Fruit fly (Drosophila melanogaster) whole organism, embryonic: ENCODE data around the gene sun.

ENCODE experiments used
- ATbp ChIP-seq: fragments of 200-800 bp; sonication (Bioruptor generic); optimal IDR thresholded peaks from 2 replicates; lab custom pipeline; 2017; ENCODE audit warnings: missing biosample characterization, mild to moderate bottlenecking, missing genetic modification characterization, missing genetic modification reagents
- BEAF-32 ChIP-seq: fragments of 200-800 bp; sonication (Bioruptor generic); optimal IDR thresholded peaks from 3 replicates; lab custom pipeline; 2017; ENCODE audit warnings: missing biosample characterization, missing genetic modification characterization, mild to moderate bottlenecking, moderate library complexity, missing genetic modification reagents
- Bdp1 ChIP-seq: fragments of 200-800 bp; sonication (Bioruptor generic); optimal IDR thresholded peaks from 3 replicates; lab custom pipeline; 2016; ENCODE audit warnings: missing biosample characterization, missing genetic modification characterization
- CG10209 ChIP-seq: fragments of 200-800 bp; sonication (Bioruptor generic); optimal IDR thresholded peaks from 3 replicates; lab custom pipeline; 2017; ENCODE audit warnings: missing biosample characterization, mild to moderate bottlenecking, missing genetic modification characterization, missing genetic modification reagents
- CG1024 ChIP-seq: fragments of 200-800 bp; sonication (Bioruptor generic); IDR thresholded peaks from 2 replicates; pipeline ENCODE4 v1.3.6; 2022; ENCODE audit warnings: missing biosample characterization, missing genetic modification characterization
- CG11247 ChIP-seq: fragments of 200-800 bp; sonication (Bioruptor generic); IDR thresholded peaks from 2 replicates; pipeline ENCODE4 v1.3.6; 2022; ENCODE audit warnings: missing biosample characterization, missing genetic modification characterization
- CG12942 ChIP-seq: fragments of 200-800 bp; sonication (Bioruptor generic); optimal IDR thresholded peaks from 3 replicates; lab custom pipeline; 2016; ENCODE audit warnings: missing biosample characterization, missing genetic modification characterization
- CG13624 ChIP-seq: fragments of 200-800 bp; sonication (Bioruptor generic); optimal IDR thresholded peaks from 2 replicates; lab custom pipeline; 2016; ENCODE audit warnings: missing biosample characterization, missing genetic modification characterization
- CG14965 ChIP-seq: fragments of 200-800 bp; sonication (Bioruptor generic); optimal IDR thresholded peaks from 2 replicates; lab custom pipeline; 2016; ENCODE audit warnings: missing biosample characterization, missing genetic modification characterization, borderline replicate concordance
- CG15011 ChIP-seq: fragments of 200-800 bp; sonication (Bioruptor generic); optimal IDR thresholded peaks from 3 replicates; lab custom pipeline; 2018; ENCODE audit warnings: missing biosample characterization, mild to moderate bottlenecking, missing genetic modification characterization
- CG15514 ChIP-seq: fragments of 200-800 bp; sonication (Bioruptor generic); optimal IDR thresholded peaks from 3 replicates; lab custom pipeline; 2017; ENCODE audit warnings: missing biosample characterization, missing genetic modification characterization, mild to moderate bottlenecking, moderate library complexity, missing genetic modification reagents
- CG17359 ChIP-seq: fragments of 200-800 bp; sonication (Bioruptor generic); optimal IDR thresholded peaks from 3 replicates; lab custom pipeline; 2018; ENCODE audit warnings: missing biosample characterization, mild to moderate bottlenecking, missing genetic modification characterization, moderate library complexity
- CG1792 ChIP-seq: fragments of 200-800 bp; sonication (Bioruptor generic); optimal IDR thresholded peaks from 2 replicates; lab custom pipeline; 2016; ENCODE audit warnings: missing biosample characterization, missing genetic modification characterization
- CG18619 ChIP-seq: fragments of 200-800 bp; sonication (Bioruptor generic); optimal IDR thresholded peaks from 3 replicates; lab custom pipeline; 2017; ENCODE audit warnings: missing biosample characterization, mild to moderate bottlenecking, missing genetic modification characterization
- CG2116 ChIP-seq: fragments of 200-800 bp; sonication (Bioruptor generic); optimal IDR thresholded peaks from 3 replicates; lab custom pipeline; 2018; ENCODE audit warnings: missing biosample characterization, mild to moderate bottlenecking, missing genetic modification characterization
- CG34224 ChIP-seq: fragments of 200-800 bp; sonication (Bioruptor generic); IDR thresholded peaks from 3 replicates; pipeline ENCODE4 v1.3.6; 2022; ENCODE audit warnings: missing biosample characterization, missing genetic modification characterization; ENCODE audit not compliant: partially characterized antibody
- CG34376 ChIP-seq: fragments of 200-800 bp; sonication (Bioruptor generic); optimal IDR thresholded peaks from 2 replicates; lab custom pipeline; 2018; ENCODE audit warnings: missing biosample characterization, mild to moderate bottlenecking, missing genetic modification characterization
- CG3838 ChIP-seq: fragments of 200-800 bp; sonication (Bioruptor generic); optimal IDR thresholded peaks from 3 replicates; lab custom pipeline; 2016; ENCODE audit warnings: missing biosample characterization, missing genetic modification characterization
- CG4328 ChIP-seq: fragments of 200-800 bp; sonication (Bioruptor generic); optimal IDR thresholded peaks from 3 replicates; lab custom pipeline; 2017; ENCODE audit warnings: missing biosample characterization, missing genetic modification reagents, missing genetic modification characterization
- CG4424 ChIP-seq: fragments of 200-800 bp; sonication (Bioruptor generic); optimal IDR thresholded peaks from 3 replicates; lab custom pipeline; 2016; ENCODE audit warnings: missing biosample characterization, missing genetic modification characterization
- CG4707 ChIP-seq: fragments of 200-800 bp; sonication (Bioruptor generic); optimal IDR thresholded peaks from 2 replicates; lab custom pipeline; 2018; ENCODE audit warnings: missing biosample characterization, mild to moderate bottlenecking, missing genetic modification characterization, moderate library complexity
- CG6175 ChIP-seq: fragments of 200-800 bp; sonication (Bioruptor generic); IDR thresholded peaks from 3 replicates; pipeline ENCODE4 v1.3.6; 2022; ENCODE audit warnings: missing biosample characterization, missing genetic modification characterization
- D ChIP-seq, 2 experiments: fragments of 200-800 bp in 1 of 2; fragments of >200 bp in 1 of 2; sonication (Bioruptor generic) in 1 of 2; optimal IDR thresholded peaks; 2 replicates in 1 of 2; 3 replicates in 1 of 2; lab custom pipeline; 2017; ENCODE audit warnings: mild to moderate bottlenecking in 1 of 2, missing biosample characterization in 1 of 2, missing genetic modification characterization in 1 of 2, missing genetic modification reagents in 1 of 2
- Fer3 ChIP-seq: fragments of 200-800 bp; sonication (Bioruptor generic); optimal IDR thresholded peaks from 2 replicates; lab custom pipeline; 2018; ENCODE audit warnings: missing biosample characterization, mild to moderate bottlenecking, missing genetic modification characterization, moderate library complexity
- GATAe ChIP-seq: fragments of 200-800 bp; sonication (Bioruptor generic); conservative IDR thresholded peaks from 2 replicates; pipeline ENCODE4 v1.3.6; 2022; ENCODE audit warnings: missing biosample characterization, missing genetic modification characterization
- NC2α ChIP-seq: fragments of 200-800 bp; sonication (Bioruptor generic); optimal IDR thresholded peaks from 2 replicates; lab custom pipeline; 2016; ENCODE audit warnings: missing biosample characterization, missing genetic modification characterization
- Spps ChIP-seq: fragments of 200-800 bp; sonication (Bioruptor generic); optimal IDR thresholded peaks from 2 replicates; lab custom pipeline; 2018; ENCODE audit warnings: missing biosample characterization, mild to moderate bottlenecking, missing genetic modification characterization
- Trl ChIP-seq, 3 experiments: fragments of >200 bp in 2 of 3; fragments of 200-800 bp in 1 of 3; sonication (Bioruptor generic) in 1 of 3; optimal IDR thresholded peaks; 2 replicates in 1 of 3; 3 replicates in 2 of 3; lab custom pipeline; 2016 to 2017; ENCODE audit warnings: missing biosample characterization in 1 of 3, missing genetic modification characterization in 1 of 3
- YL-1 ChIP-seq: fragments of 200-800 bp; sonication (Bioruptor generic); optimal IDR thresholded peaks from 3 replicates; lab custom pipeline; 2017; ENCODE audit warnings: missing biosample characterization, mild to moderate bottlenecking, missing genetic modification characterization
- ash1 ChIP-seq: fragments of 200-800 bp; sonication (Bioruptor generic); optimal IDR thresholded peaks from 2 replicates; lab custom pipeline; 2018; ENCODE audit warnings: missing biosample characterization, mild to moderate bottlenecking, missing genetic modification characterization
- crc ChIP-seq: fragments of 200-800 bp; sonication (Bioruptor generic); optimal IDR thresholded peaks from 2 replicates; lab custom pipeline; 2016; ENCODE audit warnings: missing biosample characterization, missing genetic modification characterization
- disco-r ChIP-seq: fragments of 200-800 bp; sonication (Bioruptor generic); optimal IDR thresholded peaks from 2 replicates; lab custom pipeline; 2016; ENCODE audit warnings: missing biosample characterization, missing genetic modification characterization
- dmrt11E ChIP-seq: fragments of 200-800 bp; sonication (Bioruptor generic); optimal IDR thresholded peaks from 3 replicates; lab custom pipeline; 2018; ENCODE audit warnings: missing biosample characterization, mild to moderate bottlenecking, missing genetic modification characterization, moderate library complexity
- dpn ChIP-seq, 2 experiments: fragments of 200-800 bp; sonication (Bioruptor generic); optimal IDR thresholded peaks; 3 replicates each; lab custom pipeline; 2016; ENCODE audit warnings: missing biosample characterization in 2 of 2, missing genetic modification characterization in 2 of 2
- hbn ChIP-seq: fragments of 200-800 bp; sonication (Bioruptor generic); IDR thresholded peaks from 2 replicates; pipeline ENCODE4 v1.3.6; 2022; ENCODE audit warnings: missing biosample characterization, missing genetic modification characterization; ENCODE audit not compliant: partially characterized antibody
- kay ChIP-seq: fragments of 200-800 bp; sonication (Bioruptor generic); optimal IDR thresholded peaks from 2 replicates; lab custom pipeline; 2016; ENCODE audit warnings: missing biosample characterization, missing genetic modification characterization
- mirr ChIP-seq: fragments of 200-800 bp; sonication (Bioruptor generic); optimal IDR thresholded peaks from 3 replicates; lab custom pipeline; 2018; ENCODE audit warnings: missing biosample characterization, mild to moderate bottlenecking, missing genetic modification characterization
- pan ChIP-seq, 4 experiments: fragments of >200 bp in 3 of 4; fragments of 200-800 bp in 1 of 4; sonication (Bioruptor generic) in 1 of 4; optimal IDR thresholded peaks in 3 of 4; IDR thresholded peaks in 1 of 4; 2 replicates each; pipeline versions ENCODE4 v1.3.6 to Lab custom; 2017 to 2022; ENCODE audit warnings: missing biosample characterization in 2 of 4, missing genetic modification characterization in 2 of 4, mixed read lengths in 1 of 4
- pita ChIP-seq: fragments of 200-800 bp; sonication (Bioruptor generic); optimal IDR thresholded peaks from 2 replicates; lab custom pipeline; 2017; ENCODE audit warnings: missing biosample characterization, mild to moderate bottlenecking, missing genetic modification characterization
- row ChIP-seq: fragments of 200-800 bp; sonication (Bioruptor generic); IDR thresholded peaks from 3 replicates; pipeline ENCODE4 v1.3.6; 2022; ENCODE audit warnings: missing biosample characterization, missing genetic modification characterization
- run ChIP-seq: fragments of 200-800 bp; sonication (Bioruptor generic); optimal IDR thresholded peaks from 3 replicates; lab custom pipeline; 2018; ENCODE audit warnings: missing biosample characterization, mild to moderate bottlenecking, missing genetic modification characterization
- sens ChIP-seq: fragments of 200-800 bp; sonication (Bioruptor generic); peaks from one replicate; lab custom pipeline; 2016; ENCODE audit warnings: missing biosample characterization, missing genetic modification characterization
- seq ChIP-seq: fragments of 200-800 bp; sonication (Bioruptor generic); IDR thresholded peaks from 2 replicates; pipeline ENCODE4 v1.3.6; 2022; ENCODE audit warnings: missing biosample characterization, missing genetic modification characterization
- sob ChIP-seq: fragments of 200-800 bp; sonication (Bioruptor generic); IDR thresholded peaks from 2 replicates; pipeline ENCODE4 v1.3.6; 2022; ENCODE audit warnings: missing biosample characterization, missing genetic modification characterization
- twi ChIP-seq: fragments of 200-800 bp; optimal IDR thresholded peaks from 2 replicates; lab custom pipeline; 2019; ENCODE audit warnings: missing biosample characterization, mild to moderate bottlenecking, missing genetic modification characterization, moderate library complexity
- zf30C ChIP-seq: fragments of 200-800 bp; sonication (Bioruptor generic); optimal IDR thresholded peaks from 3 replicates; lab custom pipeline; 2018; ENCODE audit warnings: missing biosample characterization, mild to moderate bottlenecking, missing genetic modification characterization

The sun gene

dm6 chrX:15870777-15871757 is 22.0 kb upstream of the sun start (continued):
- TF ChIP-seq hbn (no peak), dpn (GFP tag; optimal IDR thresholded peaks at IDR 0.05; lab: Kevin White, UChicago) (peak in 1 of 2 experiments; percentile 58), Bdp1 (GFP tag; lab: Kevin White, UChicago) (no peak), CG1792 (GFP tag; lab: Kevin White, UChicago) (peak; percentile 73), CG4707 (GFP tag; lab: Kevin White, UChicago) (peak; percentile 72), CG13624 (GFP tag; lab: Kevin White, UChicago) (peak; percentile 47), CG18619 (peak; percentile 65), YL-1 (GFP tag; lab: Kevin White, UChicago) (peak; percentile 37), CG3838 (GFP tag; lab: Kevin White, UChicago) (peak; percentile 34), row (GFP tag; lab: Robert Waterston, UW) (no peak), sens (GFP tag; lab: Kevin White, UChicago) (peak; percentile 87), ATbp (GFP tag; lab: Kevin White, UChicago) (no peak), CG2116 (GFP tag; lab: Kevin White, UChicago) (peak; percentile 56), CG15011 (GFP tag; lab: Kevin White, UChicago) (no peak), kay (GFP tag; lab: Kevin White, UChicago) (peak; percentile 31), zf30C (no peak), Fer3 (tag; lab: Kevin White, UChicago) (peak; percentile 85), ash1 (GFP tag; lab: Kevin White, UChicago) (peak; percentile 60), Spps (no peak), pan (optimal IDR thresholded peaks at IDR 0.05; lab: Kevin White, UChicago) (no peak), pan (GFP tag; optimal IDR thresholded peaks at IDR 0.05 in 1 of 2, IDR thresholded peaks at IDR 0.05 in 1 of 2) (peak in 1 of 2 experiments; percentile 23), CG4424 (GFP tag; lab: Kevin White, UChicago) (no peak), CG15514 (GFP tag; lab: Kevin White, UChicago) (peak; percentile 78), seq (GFP tag; lab: Robert Waterston, UW) (peak; percentile 69; the same call in 1 of the 2 replicates), CG10209 (GFP tag; lab: Kevin White, UChicago) (peak; percentile 77), sob (peak; percentile 66), dmrt11E (peak; percentile 19), run (tag; lab: Kevin White, UChicago) (no peak), CG11247 (GFP tag; lab: Robert Waterston, UW) (0 out of 2 replicates have a peak, but pooled peaks have one; percentile 28), BEAF-32 (GFP tag; lab: Kevin White, UChicago) (no peak), twi (tag; lab: Kevin White, UChicago) (no peak), CG4328 (GFP tag; lab: Kevin White, UChicago) (peak; percentile 85), CG6175 (GFP tag; lab: Robert Waterston, UW) (no peak), CG34224 (GFP tag; lab: Robert Waterston, UW) (no peak), D (optimal IDR thresholded peaks at IDR 0.05; lab: Kevin White, UChicago) (no peak), D (GFP tag; optimal IDR thresholded peaks at IDR 0.05; lab: Kevin White, UChicago) (peak; percentile 49), CG1024 (GFP tag; lab: Robert Waterston, UW) (0 out of 2 replicates have a peak, but pooled peaks have one; percentile 2), CG14965 (no peak), CG34376 (GFP tag; lab: Kevin White, UChicago) (peak; percentile 92), mirr (GFP tag; lab: Kevin White, UChicago) (peak; percentile 93), crc (GFP tag; lab: Kevin White, UChicago) (no peak), CG17359 (tag; lab: Kevin White, UChicago) (peak; percentile 78), pita (GFP tag; lab: Kevin White, UChicago) (no peak), disco-r (GFP tag; lab: Kevin White, UChicago) (peak; percentile 27), GATAe (GFP tag; lab: Robert Waterston, UW) (no peak), NC2α (GFP tag; lab: Kevin White, UChicago) (peak; percentile 24), CG12942 (GFP tag; lab: Kevin White, UChicago) (peak; percentile 47), Trl (optimal IDR thresholded peaks at IDR 0.05; lab: Kevin White, UChicago) (no peak), Trl (GFP tag; optimal IDR thresholded peaks at IDR 0.05; lab: Kevin White, UChicago) (peak; percentile 50)
